Worm (Caenorhabditis elegans): Measurements from ENCODE around the gene rps-27.

DNA sequence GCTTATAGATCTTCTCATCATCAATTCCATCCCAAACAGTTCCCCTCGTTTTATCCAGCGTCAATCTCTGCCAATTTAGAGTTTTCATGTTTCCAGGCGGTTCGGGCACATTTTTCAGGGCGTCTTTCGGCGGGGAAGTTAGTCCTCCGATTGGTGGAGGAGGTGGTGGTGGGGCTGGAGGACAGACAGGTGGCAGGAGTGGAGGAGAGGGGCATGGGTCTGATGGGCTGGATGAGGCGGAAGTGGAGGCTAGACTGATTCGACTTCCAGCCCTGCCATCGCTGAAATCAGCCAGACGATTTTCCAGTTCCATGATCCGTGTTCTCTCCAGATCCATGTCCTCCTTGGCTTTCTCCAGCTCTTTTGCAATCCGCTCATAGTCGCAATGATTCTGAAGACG lies 35.8 kb downstream of the rps-27 start:
- TF ChIP-seq unc-62 (GFP tag; optimal IDR thresholded peaks at IDR 0.05) = no peak
- TF ChIP-seq snpc-4 (tag; optimal IDR thresholded peaks at IDR 0.05) = no peak
- no peak for TF ChIP-seq nhr-6 (tag; optimal IDR thresholded peaks at IDR 0.05)
- TF ChIP-seq mab-5 (tag; optimal IDR thresholded peaks at IDR 0.05) = no peak

All from whole organism, L2 larva.